Fruit fly (Drosophila melanogaster) whole organism, pupa: ENCODE data around the gene CG34155.

Experiments used
- CG10348 ChIP-seq: fragments of 200-800 bp; sonication (Bioruptor generic); IDR thresholded peaks from 2 replicates; pipeline ENCODE4 v1.3.6; 2022; ENCODE audit warnings: missing biosample characterization, missing genetic modification characterization
- CG12605 ChIP-seq: fragments of 200-800 bp; sonication (Bioruptor generic); IDR thresholded peaks from 2 replicates; pipeline ENCODE4 v1.3.6; 2022; ENCODE audit warnings: missing biosample characterization, missing genetic modification characterization
- CG13204 ChIP-seq: fragments of 200-800 bp; sonication (Bioruptor generic); optimal IDR thresholded peaks from 2 replicates; lab custom pipeline; 2018; ENCODE audit warnings: missing biosample characterization, mild to moderate bottlenecking, missing genetic modification characterization, moderate library complexity
- CG14655 ChIP-seq: fragments of 200-800 bp; sonication (Bioruptor generic); optimal IDR thresholded peaks from 3 replicates; lab custom pipeline; 2017; ENCODE audit warnings: mild to moderate bottlenecking, missing biosample characterization, missing genetic modification reagents, missing genetic modification characterization
- CG17806 ChIP-seq: fragments of 200-800 bp; sonication (Bioruptor generic); optimal IDR thresholded peaks from 2 replicates; lab custom pipeline; 2018; ENCODE audit warnings: missing biosample characterization, mild to moderate bottlenecking, missing genetic modification characterization, moderate library complexity
- CG32121 ChIP-seq: fragments of 200-800 bp; sonication (Bioruptor generic); IDR thresholded peaks from 2 replicates; pipeline ENCODE4 v1.3.6; 2022; ENCODE audit warnings: missing biosample characterization, missing genetic modification characterization
- CG34367 ChIP-seq: fragments of 200-800 bp; sonication (Bioruptor generic); optimal IDR thresholded peaks from 2 replicates; lab custom pipeline; 2018; ENCODE audit warnings: missing biosample characterization, mild to moderate bottlenecking, missing genetic modification characterization
- CG8159 ChIP-seq: fragments of 200-800 bp; sonication (Bioruptor generic); optimal IDR thresholded peaks from 3 replicates; lab custom pipeline; 2018; ENCODE audit warnings: missing biosample characterization, mild to moderate bottlenecking, missing genetic modification characterization, moderate library complexity
- CG9948 ChIP-seq: fragments of 200-800 bp; sonication (Bioruptor generic); optimal IDR thresholded peaks from 2 replicates; lab custom pipeline; 2018; ENCODE audit warnings: missing biosample characterization, mild to moderate bottlenecking, missing genetic modification characterization, moderate library complexity
- D1 ChIP-seq: fragments of 200-800 bp; sonication (Bioruptor generic); optimal IDR thresholded peaks from 2 replicates; lab custom pipeline; 2018; ENCODE audit warnings: missing biosample characterization, mild to moderate bottlenecking, missing genetic modification characterization, moderate library complexity
- Ets98B ChIP-seq: fragments of 200-800 bp; sonication (Bioruptor generic); IDR thresholded peaks from 2 replicates; pipeline ENCODE4 v1.3.6; 2022; ENCODE audit warnings: missing biosample characterization, missing genetic modification characterization
- Pif1A ChIP-seq: fragments of 200-800 bp; sonication (Bioruptor generic); optimal IDR thresholded peaks from 3 replicates; lab custom pipeline; 2016; ENCODE audit warnings: missing biosample characterization, missing genetic modification characterization
- Pif1B ChIP-seq: fragments of 200-800 bp; sonication (Bioruptor generic); optimal IDR thresholded peaks from 3 replicates; lab custom pipeline; 2016; ENCODE audit warnings: missing biosample characterization, missing genetic modification characterization
- Snoo ChIP-seq: fragments of 200-800 bp; sonication (Bioruptor generic); optimal IDR thresholded peaks from 3 replicates; lab custom pipeline; 2017; ENCODE audit warnings: missing biosample characterization, mild to moderate bottlenecking, missing genetic modification characterization, inconsistent platforms
- fd96Ca ChIP-seq: fragments of 200-800 bp; sonication (Bioruptor generic); IDR thresholded peaks from 3 replicates; pipeline ENCODE4 v1.3.6; 2022; ENCODE audit warnings: missing biosample characterization, missing genetic modification characterization
- gl ChIP-seq: fragments of 200-800 bp; sonication (Bioruptor generic); optimal IDR thresholded peaks from 2 replicates; lab custom pipeline; 2018; ENCODE audit warnings: missing biosample characterization, mild to moderate bottlenecking, missing genetic modification characterization
- rn ChIP-seq: fragments of 200-800 bp; sonication (Bioruptor generic); IDR thresholded peaks from 2 replicates; pipeline ENCODE4 v1.3.6; 2022; ENCODE audit warnings: missing biosample characterization, missing genetic modification characterization

CG34155 gene

dm6 chr3R:30514255-30514827 is 45.7 kb downstream of the CG34155 start, which contains the start of the genes CG31524 and CG9698:
Gene CG31524 (minus strand): TSS chr3R:30514355.
Gene CG9698 (plus strand): TSS chr3R:30514777.
- TF ChIP-seq CG10348 (GFP tag; lab: Robert Waterston, UW) (no peak), CG34367 (no peak), Ets98B (GFP tag; lab: Robert Waterston, UW) (no peak), Pif1B (GFP tag; lab: Kevin White, UChicago) (no peak), gl (tag; lab: Kevin White, UChicago) (no peak)
- TF ChIP-seq, all 21 proteins: peak for 0

dm6 chr3R:30512114-30512513 is 47.9 kb downstream of the CG34155 start, which contains the start of gene PH4alphaNE2:
Gene PH4alphaNE2 (minus strand): TSS chr3R:30512214.
- TF ChIP-seq rn (GFP tag; lab: Robert Waterston, UW) = no peak
- TF ChIP-seq CG12605 (GFP tag; lab: Robert Waterston, UW) = no peak

dm6 chr3R:30507723-30508122 is 52.3 kb downstream of the CG34155 start, which contains the start of gene CG34041:
Gene CG34041 (plus strand): TSS chr3R:30508023.
- TF ChIP-seq CG32121 (GFP tag; lab: Robert Waterston, UW) = no peak
- no peak for TF ChIP-seq CG12605 (GFP tag; lab: Robert Waterston, UW)

- TF ChIP-seq fd96Ca (GFP tag; lab: Robert Waterston, UW) (no peak), CG9948 (tag; lab: Kevin White, UChicago) (no peak), CG12605 (GFP tag; lab: Robert Waterston, UW) (no peak), Ets98B (GFP tag; lab: Robert Waterston, UW) (no peak), Pif1A (GFP tag; lab: Kevin White, UChicago) (no peak), Snoo (no peak), CG34367 (no peak), CG13204 (GFP tag; lab: Kevin White, UChicago) (no peak), CG17806 (no peak), Pif1B (GFP tag; lab: Kevin White, UChicago) (no peak), D1 (tag; lab: Kevin White, UChicago) (no peak), CG8159 (no peak), CG14655 (no peak)
Measured at dm6 chr3R:30505561-30506037, 54.4 kb downstream of the CG34155 start, which contains the start of the genes PH4alphaSG1 and CG15539. Gene PH4alphaSG1 (minus strand): TSS chr3R:30505661. Gene CG15539 (plus strand): TSS chr3R:30505987.
